Worm (Caenorhabditis elegans) whole organism, L4/young adult: ENCODE results near the gene C35D10.8.

ENCODE experiments used
- W03F9.2 ChIP-seq: fragments of 150-350 bp; optimal IDR thresholded peaks from 2 replicates; lab custom pipeline; 2014; ENCODE audit warnings: missing biosample characterization, missing genetic modification characterization
- dao-5 ChIP-seq: sonication (generic microtip); optimal IDR thresholded peaks from 2 replicates; lab custom pipeline; 2016; ENCODE audit warnings: missing genotype, missing genetic modification characterization, moderate library complexity, missing compliant biosample characterization
- him-1 ChIP-seq: sonication (generic microtip); optimal IDR thresholded peaks from 2 replicates; lab custom pipeline; 2016; ENCODE audit warnings: missing genotype, missing genetic modification reagents, missing genetic modification characterization, missing compliant biosample characterization

- TF ChIP-seq W03F9.2 (tag; lab: Kevin White, UChicago) (no peak), him-1 (tag; lab: Kevin White, UChicago) (no peak), dao-5 (tag; lab: Kevin White, UChicago) (no peak)
Observed at ce11 chrIII:4826606-4827005, 28.4 kb upstream of the C35D10.8 start, which contains the start of gene F26A1.3.
